Worm (Caenorhabditis elegans) whole organism, L4 larva: Measurements from ENCODE around the gene tpan-1.
A peak's percentile ranks its signal among the peaks of the same experiment; 100 is the strongest.

Source experiments
- F10B5.3 ChIP-seq: sonication (generic microtip); optimal IDR thresholded peaks from 2 replicates; lab custom pipeline; 2016; ENCODE audit warnings: mild to moderate bottlenecking, missing genetic modification characterization, missing compliant biosample characterization
- F44E2.7 ChIP-seq: fragments of 200-800 bp; sonication (Bioruptor generic); IDR thresholded peaks from 2 replicates; pipeline ENCODE4 v2.1.2; 2022; ENCODE audit warnings: missing genetic modification characterization, missing compliant biosample characterization
- R02D3.7 ChIP-seq: fragments of 150-350 bp; sonication (generic microtip); optimal IDR thresholded peaks from 3 replicates; lab custom pipeline; 2014; ENCODE audit warnings: missing biosample characterization, missing genetic modification characterization
- Y105C5A.15 ChIP-seq: fragments of 200-800 bp; sonication (Bioruptor generic); IDR thresholded peaks from 2 replicates; pipeline ENCODE4 v1.3.6; 2022; ENCODE audit warnings: missing genetic modification characterization, missing compliant biosample characterization
- Y5F2A.4 ChIP-seq: fragments of 200-800 bp; sonication (Bioruptor generic); optimal IDR thresholded peaks from 2 replicates; lab custom pipeline; 2018; ENCODE audit warnings: mild to moderate bottlenecking, missing genetic modification characterization, missing compliant biosample characterization
- ZK337.2 ChIP-seq: fragments of 200-800 bp; sonication (Bioruptor generic); IDR thresholded peaks from 2 replicates; pipeline ENCODE4 v1.3.6; 2022; ENCODE audit warnings: missing genetic modification reagents, missing genetic modification characterization, missing compliant biosample characterization
- aly-2 ChIP-seq: sonication (generic microtip); optimal IDR thresholded peaks from 2 replicates; lab custom pipeline; 2018; ENCODE audit warnings: missing biosample characterization, missing genetic modification characterization
- attf-4 ChIP-seq: sonication (generic microtip); optimal IDR thresholded peaks from 3 replicates; lab custom pipeline; 2017; ENCODE audit warnings: missing biosample characterization, missing genetic modification characterization
- ceh-62 ChIP-seq: sonication (generic microtip); optimal IDR thresholded peaks from 2 replicates; lab custom pipeline; 2017; ENCODE audit warnings: missing biosample characterization, missing genetic modification characterization
- ceh-82 ChIP-seq: sonication (generic microtip); optimal IDR thresholded peaks from 2 replicates; lab custom pipeline; 2017; ENCODE audit warnings: missing biosample characterization, missing genetic modification characterization
- daf-12 ChIP-seq: fragments of 150-350 bp; optimal IDR thresholded peaks from 2 replicates; lab custom pipeline; 2014; ENCODE audit warnings: missing biosample characterization, missing genetic modification reagents, missing genetic modification characterization
- daf-16 ChIP-seq, 3 experiments: sonication (generic microtip); optimal IDR thresholded peaks; 2 replicates each; lab custom pipeline; 2016 to 2017; ENCODE audit warnings: missing genetic modification characterization in 3 of 3, missing genetic modification reagents in 3 of 3, mild to moderate bottlenecking in 2 of 3, missing compliant biosample characterization in 2 of 3, missing biosample characterization in 1 of 3, moderate library complexity in 1 of 3
- daf-8 ChIP-seq: fragments of 200-800 bp; sonication (Bioruptor generic); IDR thresholded peaks from 2 replicates; pipeline ENCODE4 v1.3.6; 2022; ENCODE audit warnings: missing genetic modification characterization, missing compliant biosample characterization
- duxl-1 ChIP-seq: sonication (generic microtip); optimal IDR thresholded peaks from 2 replicates; lab custom pipeline; 2016; ENCODE audit warnings: mild to moderate bottlenecking, missing genetic modification characterization, moderate library complexity, missing compliant biosample characterization; ENCODE audit not compliant: poor library complexity
- dve-1 ChIP-seq: sonication (generic microtip); optimal IDR thresholded peaks from 2 replicates; lab custom pipeline; 2017; ENCODE audit warnings: antibody characterized with exemption, mild to moderate bottlenecking, missing genetic modification characterization, missing compliant biosample characterization; ENCODE audit not compliant: insufficient read depth
- hlh-30 ChIP-seq: sonication (generic microtip); optimal IDR thresholded peaks from 2 replicates; lab custom pipeline; 2017; ENCODE audit warnings: antibody characterized with exemption, mild to moderate bottlenecking, missing genetic modification characterization, missing compliant biosample characterization; ENCODE audit not compliant: insufficient read depth
- lin-1 ChIP-seq: fragments of 200-800 bp; sonication (Bioruptor generic); IDR thresholded peaks from 2 replicates; pipeline ENCODE4 v1.3.6; 2022; ENCODE audit warnings: missing genetic modification reagents, missing genetic modification characterization, missing compliant biosample characterization
- lin-39 ChIP-seq: fragments of 150-350 bp; optimal IDR thresholded peaks from 2 replicates; lab custom pipeline; 2014; ENCODE audit warnings: missing biosample characterization, missing genetic modification reagents, missing genetic modification characterization
- mep-1 ChIP-seq: fragments of 150-350 bp; sonication (generic microtip); optimal IDR thresholded peaks from 3 replicates; lab custom pipeline; 2014; ENCODE audit warnings: missing biosample characterization, missing genetic modification characterization
- mxl-2 ChIP-seq: fragments of 200-800 bp; sonication (Bioruptor generic); conservative IDR thresholded peaks from 2 replicates; pipeline ENCODE4 v1.3.6; 2022; ENCODE audit warnings: missing genetic modification reagents, missing genetic modification characterization, missing compliant biosample characterization
- mxl-3 ChIP-seq: fragments of 200-800 bp; sonication (Bioruptor generic); optimal IDR thresholded peaks from 2 replicates; lab custom pipeline; 2018; ENCODE audit warnings: mild to moderate bottlenecking, missing genetic modification characterization, missing compliant biosample characterization
- nhr-10 ChIP-seq: fragments of 150-350 bp; optimal IDR thresholded peaks from 2 replicates; lab custom pipeline; 2014; ENCODE audit warnings: missing biosample characterization, missing genetic modification characterization
- nhr-102 ChIP-seq: sonication (generic microtip); optimal IDR thresholded peaks from 2 replicates; lab custom pipeline; 2016; ENCODE audit warnings: mild to moderate bottlenecking, missing genetic modification characterization, moderate library complexity, missing compliant biosample characterization
- nhr-25 ChIP-seq: sonication (generic microtip); optimal IDR thresholded peaks from 2 replicates; lab custom pipeline; 2017; ENCODE audit warnings: missing genetic modification characterization, mild to moderate bottlenecking, missing compliant biosample characterization, antibody characterized with exemption, moderate library complexity, borderline replicate concordance; ENCODE audit not compliant: insufficient read depth
- nhr-28 ChIP-seq: fragments of 150-350 bp; optimal IDR thresholded peaks from 2 replicates; lab custom pipeline; 2014; ENCODE audit warnings: missing biosample characterization, missing genetic modification characterization
- nhr-41 ChIP-seq: fragments of 200-800 bp; sonication (Bioruptor generic); IDR thresholded peaks from 2 replicates; pipeline ENCODE4 v1.3.6; 2022; ENCODE audit warnings: missing genetic modification reagents, missing genetic modification characterization, missing compliant biosample characterization
- nhr-42 ChIP-seq: fragments of 200-800 bp; sonication (Bioruptor generic); IDR thresholded peaks from 2 replicates; pipeline ENCODE4 v1.3.6; 2022; ENCODE audit warnings: missing genetic modification characterization, missing compliant biosample characterization
- nhr-6 ChIP-seq: fragments of 150-350 bp; optimal IDR thresholded peaks from 2 replicates; lab custom pipeline; 2014; ENCODE audit warnings: missing biosample characterization, missing genetic modification characterization
- php-3 ChIP-seq: fragments of 200-800 bp; sonication (Bioruptor generic); IDR thresholded peaks from 2 replicates; pipeline ENCODE4 v1.3.6; 2022; ENCODE audit warnings: missing genetic modification reagents, missing genetic modification characterization, missing compliant biosample characterization
- skn-1 ChIP-seq: fragments of 150-350 bp; optimal IDR thresholded peaks from 2 replicates; lab custom pipeline; 2014; ENCODE audit warnings: missing biosample characterization, missing genetic modification characterization
- snpc-4 ChIP-seq: fragments of 150-350 bp; optimal IDR thresholded peaks from 2 replicates; lab custom pipeline; 2014; ENCODE audit warnings: missing biosample characterization, missing genetic modification characterization
- tag-97 ChIP-seq: fragments of 200-800 bp; sonication (Bioruptor generic); IDR thresholded peaks from 2 replicates; pipeline ENCODE4 v1.3.6; 2022; ENCODE audit warnings: missing genetic modification characterization, missing compliant biosample characterization
- tra-1 ChIP-seq: fragments of 200-800 bp; sonication (Bioruptor generic); IDR thresholded peaks from 2 replicates; pipeline ENCODE4 v1.3.6; 2022; ENCODE audit warnings: missing genetic modification reagents, missing genetic modification characterization, missing compliant biosample characterization
- unc-130 ChIP-seq: sonication (generic microtip); optimal IDR thresholded peaks from 2 replicates; lab custom pipeline; 2016; ENCODE audit warnings: missing genetic modification reagents, missing genetic modification characterization, missing compliant biosample characterization
- unc-62 ChIP-seq, 3 experiments: fragments of 150-350 bp in 1 of 3; sonication (generic microtip); optimal IDR thresholded peaks in 2 of 3; peaks in 1 of 3; 1 replicate in 1 of 3; 2 replicates in 2 of 3; lab custom pipeline; 2014 to 2017; ENCODE audit warnings: missing biosample characterization in 3 of 3, missing genetic modification characterization in 3 of 3, missing genetic modification reagents in 3 of 3, missing genotype in 1 of 3
- ztf-7 ChIP-seq: fragments of 150-350 bp; optimal IDR thresholded peaks from 2 replicates; lab custom pipeline; 2014; ENCODE audit warnings: missing biosample characterization, missing genetic modification characterization

tpan-1 gene

DNA sequence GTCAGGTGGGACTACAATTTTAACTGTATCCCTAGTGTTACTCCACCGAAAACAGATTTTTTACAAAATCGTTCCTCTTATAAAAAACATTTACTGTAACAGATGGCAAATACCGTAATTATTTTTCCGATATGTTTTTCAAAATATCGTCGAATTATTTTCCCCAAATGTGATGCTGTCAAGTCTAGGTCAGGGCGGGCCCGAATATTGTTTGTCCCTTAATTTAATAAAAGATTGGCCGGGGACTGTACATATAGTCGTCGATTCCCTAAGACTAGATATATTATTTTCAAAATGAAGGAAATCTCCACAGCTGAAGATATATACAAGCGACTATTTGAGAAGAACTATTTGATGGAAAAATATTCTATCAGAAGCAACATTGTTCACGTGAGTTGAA lies 8.6 kb downstream of the tpan-1 start, which contains the start of gene sdf-9:
TSS of gene sdf-9 (plus strand) at position 301 of the 400 bp plus-strand sequence.
- TF ChIP-seq attf-4 (tag; lab: Kevin White, UChicago) (no peak), nhr-42 (GFP tag; lab: Robert Waterston, UW) (no peak), tag-97 (GFP tag; lab: Robert Waterston, UW) (no peak), Y5F2A.4 (GFP tag; lab: Kevin White, UChicago) (no peak), php-3 (GFP tag; lab: Robert Waterston, UW) (no peak), daf-12 (tag; lab: Kevin White, UChicago) (no peak), lin-39 (no peak), nhr-102 (tag; lab: Kevin White, UChicago) (no peak), duxl-1 (tag; lab: Kevin White, UChicago) (no peak), unc-130 (GFP tag; lab: Kevin White, UChicago) (no peak), snpc-4 (tag; lab: Kevin White, UChicago) (no peak), aly-2 (no peak), unc-62 (GFP tag; optimal IDR thresholded peaks at IDR 0.05 in 1 of 2; lab: Kevin White, UChicago) (no peak), unc-62 (tag; optimal IDR thresholded peaks at IDR 0.05; lab: Kevin White, UChicago) (no peak), mxl-2 (GFP tag; lab: Robert Waterston, UW) (no peak), mxl-3 (GFP tag; lab: Kevin White, UChicago) (no peak), lin-1 (GFP tag; lab: Robert Waterston, UW) (no peak), F44E2.7 (GFP tag; lab: Robert Waterston, UW) (no peak), ztf-7 (tag; lab: Kevin White, UChicago) (no peak), daf-8 (no peak), skn-1 (tag; lab: Kevin White, UChicago) (no peak)
- TF ChIP-seq, all 104 proteins: peak for 0

DNA sequence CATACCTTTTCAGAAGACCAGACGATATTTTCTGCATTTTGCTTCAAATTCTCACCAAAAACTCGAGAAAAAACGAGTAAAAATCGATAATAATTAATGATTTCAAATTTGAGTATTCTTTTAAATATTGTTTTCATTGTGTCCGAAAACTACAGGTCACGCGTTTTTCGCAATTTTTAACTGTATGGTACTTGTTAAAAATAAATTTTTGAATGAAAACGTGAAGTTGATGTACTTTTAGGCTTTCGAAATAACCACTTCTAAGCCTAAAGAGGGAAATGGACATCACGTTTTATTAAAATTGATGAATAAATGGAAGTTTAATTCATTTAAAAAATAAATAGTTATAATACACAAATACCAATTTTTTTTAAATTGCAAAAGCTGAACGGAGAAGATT lies 13.6 kb downstream of the tpan-1 start, which contains the start of gene Y44A6D.5:
TSS of gene Y44A6D.5 (minus strand) at position 101 of the 400 bp plus-strand sequence.
- no peak for TF ChIP-seq unc-130 (GFP tag; lab: Kevin White, UChicago)
- TF ChIP-seq lin-1 (GFP tag; lab: Robert Waterston, UW): no peak
- no peak for TF ChIP-seq ztf-7 (tag; lab: Kevin White, UChicago)
- no peak for TF ChIP-seq mep-1 (tag; lab: Kevin White, UChicago)
- TF ChIP-seq nhr-28 (tag; lab: Kevin White, UChicago): no peak
- no peak for TF ChIP-seq nhr-10 (tag; lab: Kevin White, UChicago)

- TF ChIP-seq Y105C5A.15 (GFP tag; lab: Robert Waterston, UW): peak; percentile 7; the same call in 1 of the 2 replicates
- peak; percentile 64 for TF ChIP-seq snpc-4 (tag; lab: Kevin White, UChicago)
- 0 out of 2 replicates have a peak, but pooled peaks have one; percentile 56 for TF ChIP-seq php-3 (GFP tag; lab: Robert Waterston, UW)
- peak; percentile 33; the same call in 1 of the 2 replicates for TF ChIP-seq nhr-41 (GFP tag; lab: Robert Waterston, UW)
Measured at ce11 chrV:20803464-20803863, 14.2 kb downstream of the tpan-1 start.

- TF ChIP-seq unc-130 (GFP tag; lab: Kevin White, UChicago) (no peak), dve-1 (tag; lab: Kevin White, UChicago) (no peak), R02D3.7 (tag; lab: Kevin White, UChicago) (no peak), nhr-42 (GFP tag; lab: Robert Waterston, UW) (no peak), tra-1 (no peak), ceh-82 (tag; lab: Kevin White, UChicago) (no peak), nhr-6 (tag; lab: Kevin White, UChicago) (no peak), lin-39 (no peak), nhr-10 (tag; lab: Kevin White, UChicago) (no peak), ceh-62 (tag; lab: Kevin White, UChicago) (no peak), F44E2.7 (GFP tag; lab: Robert Waterston, UW) (no peak), daf-16 (GFP tag; optimal IDR thresholded peaks at IDR 0.05; lab: Kevin White, UChicago) (no peak), daf-16 (tag; optimal IDR thresholded peaks at IDR 0.05; lab: Kevin White, UChicago) (no peak), F10B5.3 (tag; lab: Kevin White, UChicago) (no peak), ZK337.2 (GFP tag; lab: Robert Waterston, UW) (no peak), aly-2 (no peak), hlh-30 (tag; lab: Kevin White, UChicago) (no peak), nhr-25 (tag; lab: Kevin White, UChicago) (no peak)
Measured at ce11 chrV:20807038-20807437, 17.7 kb downstream of the tpan-1 start, which contains the start of gene Y44A6D.6. TSS of gene Y44A6D.6 (plus strand) at chrV:20807338.
